Fruit fly (Drosophila melanogaster): ENCODE measurements around the gene Zif.
A peak's percentile ranks its signal among the peaks of the same experiment; 100 is the strongest.

DNA sequence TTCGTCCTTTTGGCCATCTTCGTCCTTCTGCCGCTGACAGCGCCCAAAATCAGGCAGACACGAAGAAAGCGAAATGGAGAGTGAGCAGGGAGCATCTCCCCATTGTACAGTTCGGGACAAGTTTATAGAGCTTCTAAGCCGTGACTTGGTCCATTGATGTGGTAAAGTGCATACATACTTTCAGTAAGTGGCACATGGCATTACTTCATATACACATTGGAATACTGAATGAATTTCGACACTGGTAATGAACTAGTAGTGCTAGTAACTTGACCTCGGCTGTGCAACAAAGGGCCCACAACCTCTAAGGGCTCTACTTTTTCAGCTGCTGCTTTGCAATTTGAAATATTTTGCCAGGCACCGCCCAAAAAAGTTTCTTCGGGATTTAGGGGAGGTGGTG is 40.6 kb upstream of the Zif start:
- TF ChIP-seq CG8301 (tag; optimal IDR thresholded peaks at IDR 0.05) (peak; percentile 33), EcR (GFP tag; optimal IDR thresholded peaks at IDR 0.05) (no peak), Ets98B (GFP tag; IDR thresholded peaks at IDR 0.05) (peak; percentile 45; the same call in 1 of the 2 replicates)
